Fruit fly (Drosophila melanogaster) whole organism, embryonic: ENCODE results near the gene Tm1.
A peak's percentile ranks its signal among the peaks of the same experiment; 100 is the strongest.

ENCODE experiments used
- Antp ChIP-seq: fragments of 200-800 bp; sonication (Bioruptor generic); optimal IDR thresholded peaks from 3 replicates; lab custom pipeline; 2016; ENCODE audit warnings: missing biosample characterization, missing genetic modification characterization
- B-H1 ChIP-seq: fragments of 200-800 bp; sonication (Bioruptor generic); IDR thresholded peaks from 3 replicates; pipeline ENCODE4 v1.3.6; 2022; ENCODE audit warnings: missing biosample characterization, missing genetic modification characterization
- BEAF-32 ChIP-seq: fragments of 200-800 bp; sonication (Bioruptor generic); optimal IDR thresholded peaks from 3 replicates; lab custom pipeline; 2017; ENCODE audit warnings: missing biosample characterization, missing genetic modification characterization, mild to moderate bottlenecking, moderate library complexity, missing genetic modification reagents
- CG10147 ChIP-seq: fragments of 200-800 bp; sonication (Bioruptor generic); optimal IDR thresholded peaks from 2 replicates; lab custom pipeline; 2019; ENCODE audit warnings: missing biosample characterization, mild to moderate bottlenecking, missing genetic modification characterization, moderate library complexity
- CG11456 ChIP-seq: fragments of 200-800 bp; sonication (Bioruptor generic); IDR thresholded peaks from 3 replicates; pipeline ENCODE4 v1.3.6; 2022; ENCODE audit warnings: missing biosample characterization, missing genetic modification characterization
- CG13296 ChIP-seq: fragments of 200-800 bp; sonication (Bioruptor generic); optimal IDR thresholded peaks from 3 replicates; lab custom pipeline; 2018; ENCODE audit warnings: missing biosample characterization, mild to moderate bottlenecking, missing genetic modification characterization
- CG13775 ChIP-seq: fragments of 200-800 bp; sonication (Bioruptor generic); optimal IDR thresholded peaks from 3 replicates; lab custom pipeline; 2017; ENCODE audit warnings: missing biosample characterization, mild to moderate bottlenecking, missing genetic modification characterization
- CG14710 ChIP-seq: fragments of 200-800 bp; sonication (Bioruptor generic); optimal IDR thresholded peaks from 3 replicates; lab custom pipeline; 2019; ENCODE audit warnings: missing biosample characterization, mild to moderate bottlenecking, missing genetic modification characterization, moderate library complexity
- CG2199 ChIP-seq: fragments of 200-800 bp; sonication (Bioruptor generic); IDR thresholded peaks from 3 replicates; pipeline ENCODE4 v1.3.6; 2022; ENCODE audit warnings: missing biosample characterization, missing genetic modification characterization
- CG30403 ChIP-seq: fragments of 200-800 bp; sonication (Bioruptor generic); optimal IDR thresholded peaks from 3 replicates; lab custom pipeline; 2016; ENCODE audit warnings: missing biosample characterization, missing genetic modification characterization
- CG31224 ChIP-seq: fragments of 200-800 bp; sonication (Bioruptor generic); IDR thresholded peaks from 2 replicates; pipeline ENCODE4 v1.3.6; 2022; ENCODE audit warnings: missing biosample characterization, missing genetic modification characterization
- CG31441 ChIP-seq: fragments of 200-800 bp; sonication (Bioruptor generic); IDR thresholded peaks from 2 replicates; pipeline ENCODE4 v1.3.6; 2022; ENCODE audit warnings: missing biosample characterization, missing genetic modification characterization
- CG33213 ChIP-seq: fragments of 200-800 bp; sonication (Bioruptor generic); optimal IDR thresholded peaks from 3 replicates; lab custom pipeline; 2016; ENCODE audit warnings: missing biosample characterization, missing genetic modification characterization
- CG3995 ChIP-seq: fragments of 200-800 bp; sonication (Bioruptor generic); optimal IDR thresholded peaks from 3 replicates; lab custom pipeline; 2016; ENCODE audit warnings: missing biosample characterization, missing genetic modification characterization
- CG4360 ChIP-seq: fragments of 200-800 bp; sonication (Bioruptor generic); IDR thresholded peaks from 2 replicates; pipeline ENCODE4 v1.3.6; 2022; ENCODE audit warnings: missing biosample characterization, missing genetic modification characterization
- CG4404 ChIP-seq: fragments of 200-800 bp; sonication (Bioruptor generic); IDR thresholded peaks from 2 replicates; pipeline ENCODE4 v1.3.6; 2022; ENCODE audit warnings: missing biosample characterization, missing genetic modification characterization
- CG4854 ChIP-seq: fragments of 200-800 bp; sonication (Bioruptor generic); optimal IDR thresholded peaks from 2 replicates; lab custom pipeline; 2016; ENCODE audit warnings: missing biosample characterization, missing genetic modification characterization, inconsistent platforms
- CG5245 ChIP-seq: fragments of 200-800 bp; sonication (Bioruptor generic); optimal IDR thresholded peaks from 3 replicates; lab custom pipeline; 2016; ENCODE audit warnings: missing biosample characterization, missing genetic modification characterization
- CG6683 ChIP-seq: fragments of 200-800 bp; sonication (Bioruptor generic); optimal IDR thresholded peaks from 2 replicates; lab custom pipeline; 2017; ENCODE audit warnings: missing biosample characterization, mild to moderate bottlenecking, missing genetic modification characterization, missing genetic modification reagents
- CG8924 ChIP-seq: fragments of 200-800 bp; optimal IDR thresholded peaks from 3 replicates; lab custom pipeline; 2019; ENCODE audit warnings: missing biosample characterization, mild to moderate bottlenecking, missing genetic modification characterization, moderate library complexity
- CTCF ChIP-seq: fragments of 200-800 bp; sonication (Bioruptor generic); optimal IDR thresholded peaks from 2 replicates; lab custom pipeline; 2017; ENCODE audit warnings: missing biosample characterization, mild to moderate bottlenecking, missing genetic modification characterization, moderate library complexity
- Doc3 ChIP-seq: fragments of 200-800 bp; sonication (Bioruptor generic); IDR thresholded peaks from 3 replicates; pipeline ENCODE4 v1.3.6; 2022; ENCODE audit warnings: missing biosample characterization, missing genetic modification characterization; ENCODE audit not compliant: partially characterized antibody
- Dref ChIP-seq: fragments of 200-800 bp; sonication (Bioruptor generic); IDR thresholded peaks from 2 replicates; pipeline ENCODE4 v1.3.6; 2022; ENCODE audit warnings: missing biosample characterization, missing genetic modification characterization
- Hand ChIP-seq: fragments of 200-800 bp; sonication (Bioruptor generic); optimal IDR thresholded peaks from 2 replicates; lab custom pipeline; 2017; ENCODE audit warnings: mild to moderate bottlenecking, missing biosample characterization, missing genetic modification reagents, missing genetic modification characterization
- Jarid2 ChIP-seq: fragments of 200-800 bp; sonication (Bioruptor generic); optimal IDR thresholded peaks from 3 replicates; lab custom pipeline; 2017; ENCODE audit warnings: mild to moderate bottlenecking, missing biosample characterization, missing genetic modification reagents, missing genetic modification characterization
- Lim3 ChIP-seq: fragments of 200-800 bp; sonication (Bioruptor generic); IDR thresholded peaks from 2 replicates; pipeline ENCODE4 v1.3.6; 2022; ENCODE audit warnings: missing biosample characterization, missing genetic modification characterization
- MTF-1 ChIP-seq: fragments of 200-800 bp; sonication (Bioruptor generic); optimal IDR thresholded peaks from 2 replicates; lab custom pipeline; 2018; ENCODE audit warnings: missing biosample characterization, mild to moderate bottlenecking, missing genetic modification characterization, borderline replicate concordance
- Max ChIP-seq: fragments of 200-800 bp; sonication (Bioruptor generic); optimal IDR thresholded peaks from 2 replicates; lab custom pipeline; 2016; ENCODE audit warnings: missing biosample characterization, mild to moderate bottlenecking, missing genetic modification characterization
- Meics ChIP-seq: fragments of 200-800 bp; sonication (Bioruptor generic); optimal IDR thresholded peaks from 2 replicates; lab custom pipeline; 2017; ENCODE audit warnings: missing biosample characterization, mild to moderate bottlenecking, missing genetic modification characterization
- NfI ChIP-seq: fragments of 200-800 bp; sonication (Bioruptor generic); optimal IDR thresholded peaks from 3 replicates; lab custom pipeline; 2018; ENCODE audit warnings: missing biosample characterization, mild to moderate bottlenecking, missing genetic modification characterization, moderate library complexity
- PHDP ChIP-seq: fragments of 200-800 bp; sonication (Bioruptor generic); optimal IDR thresholded peaks from 3 replicates; lab custom pipeline; 2018; ENCODE audit warnings: missing biosample characterization, mild to moderate bottlenecking, missing genetic modification characterization, moderate library complexity
- Poxn ChIP-seq: fragments of 200-800 bp; sonication (Bioruptor generic); IDR thresholded peaks from 2 replicates; pipeline ENCODE4 v1.3.6; 2022; ENCODE audit warnings: missing biosample characterization, missing genetic modification characterization
- ase ChIP-seq: fragments of 200-800 bp; sonication (Bioruptor generic); IDR thresholded peaks from 3 replicates; pipeline ENCODE4 v1.3.6; 2022; ENCODE audit warnings: missing biosample characterization, missing genetic modification characterization
- bsh ChIP-seq, 2 experiments: fragments of 200-800 bp; sonication (Bioruptor generic); optimal IDR thresholded peaks; 2 replicates each; lab custom pipeline; 2017 to 2018; ENCODE audit warnings: mild to moderate bottlenecking in 2 of 2, missing biosample characterization in 2 of 2, missing genetic modification characterization in 2 of 2, moderate library complexity in 1 of 2
- cad ChIP-seq: fragments of >200 bp; optimal IDR thresholded peaks from 2 replicates; lab custom pipeline; 2017; ENCODE audit warnings: missing biosample characterization, missing genetic modification characterization
- croc ChIP-seq: fragments of 200-800 bp; sonication (Bioruptor generic); conservative IDR thresholded peaks from 3 replicates; pipeline ENCODE4 v1.3.6; 2022; ENCODE audit warnings: missing biosample characterization, missing genetic modification characterization
- dati ChIP-seq: fragments of 200-800 bp; sonication (Bioruptor generic); IDR thresholded peaks from 2 replicates; pipeline ENCODE4 v1.3.6; 2022; ENCODE audit warnings: missing biosample characterization, missing genetic modification characterization
- emc ChIP-seq: fragments of 200-800 bp; sonication (Bioruptor generic); optimal IDR thresholded peaks from 2 replicates; lab custom pipeline; 2016; ENCODE audit warnings: missing biosample characterization, missing genetic modification characterization
- exex ChIP-seq: fragments of 200-800 bp; sonication (Bioruptor generic); optimal IDR thresholded peaks from 4 replicates; lab custom pipeline; 2018; ENCODE audit warnings: missing biosample characterization, mild to moderate bottlenecking, missing genetic modification characterization, moderate library complexity
- fd96Cb ChIP-seq: fragments of 200-800 bp; sonication (Bioruptor generic); optimal IDR thresholded peaks from 2 replicates; lab custom pipeline; 2018; ENCODE audit warnings: missing biosample characterization, mild to moderate bottlenecking, missing genetic modification characterization, moderate library complexity
- fru ChIP-seq: fragments of >200 bp; optimal IDR thresholded peaks from 2 replicates; lab custom pipeline; 2017
- fu2 ChIP-seq: fragments of 200-800 bp; sonication (Bioruptor generic); optimal IDR thresholded peaks from 2 replicates; lab custom pipeline; 2016; ENCODE audit warnings: missing biosample characterization, missing genetic modification characterization
- grau ChIP-seq: fragments of 200-800 bp; optimal IDR thresholded peaks from 3 replicates; lab custom pipeline; 2019; ENCODE audit warnings: missing biosample characterization, mild to moderate bottlenecking, missing genetic modification characterization, moderate library complexity
- ind ChIP-seq: fragments of 200-800 bp; sonication (Bioruptor generic); optimal IDR thresholded peaks from 3 replicates; lab custom pipeline; 2016; ENCODE audit warnings: missing biosample characterization, missing genetic modification characterization
- kay ChIP-seq: fragments of 200-800 bp; sonication (Bioruptor generic); optimal IDR thresholded peaks from 2 replicates; lab custom pipeline; 2016; ENCODE audit warnings: missing biosample characterization, missing genetic modification characterization
- kni ChIP-seq: fragments of 200-800 bp; sonication (Bioruptor generic); optimal IDR thresholded peaks from 3 replicates; lab custom pipeline; 2017; ENCODE audit warnings: mild to moderate bottlenecking, missing biosample characterization, missing genetic modification reagents, missing genetic modification characterization
- lmd ChIP-seq: fragments of 200-800 bp; sonication (Bioruptor generic); IDR thresholded peaks from 2 replicates; pipeline ENCODE4 v1.3.6; 2022; ENCODE audit warnings: missing biosample characterization, missing genetic modification characterization
- pho ChIP-seq: fragments of 200-800 bp; sonication (Bioruptor generic); optimal IDR thresholded peaks from 2 replicates; lab custom pipeline; 2016; ENCODE audit warnings: missing biosample characterization, missing genetic modification characterization
- sd ChIP-seq: fragments of 200-800 bp; sonication (Bioruptor generic); optimal IDR thresholded peaks from 3 replicates; lab custom pipeline; 2018; ENCODE audit warnings: missing biosample characterization, mild to moderate bottlenecking, missing genetic modification characterization, moderate library complexity
- sens ChIP-seq: fragments of 200-800 bp; sonication (Bioruptor generic); peaks from one replicate; lab custom pipeline; 2016; ENCODE audit warnings: missing biosample characterization, missing genetic modification characterization
- shn ChIP-seq: fragments of 200-800 bp; sonication (Bioruptor generic); optimal IDR thresholded peaks from 3 replicates; lab custom pipeline; 2016; ENCODE audit warnings: missing biosample characterization, missing genetic modification characterization
- vnd ChIP-seq: fragments of 200-800 bp; sonication (Bioruptor generic); IDR thresholded peaks from 3 replicates; pipeline ENCODE4 v1.3.6; 2022; ENCODE audit warnings: missing biosample characterization, missing genetic modification characterization; ENCODE audit not compliant: partially characterized antibody

The Tm1 gene

dm6 chr3R:15265406-15266040 is 12.5 kb upstream of the Tm1 start, which contains the start of gene ATPsynO (continued):
- TF ChIP-seq ase: no peak
- TF ChIP-seq PHDP (tag; lab: Kevin White, UChicago): peak; percentile 14
- TF ChIP-seq Hand: no peak
- no peak for TF ChIP-seq Poxn (GFP tag; lab: Robert Waterston, UW)
- peak; percentile 11 for TF ChIP-seq pho
- 0 out of 3 replicates have a peak, but pooled peaks have one; percentile 32 for TF ChIP-seq vnd (GFP tag; lab: Robert Waterston, UW)
- TF ChIP-seq grau (tag; lab: Kevin White, UChicago): peak; percentile 44
- TF ChIP-seq sens (GFP tag; lab: Kevin White, UChicago): peak; percentile 98
- TF ChIP-seq Max: peak; percentile 8
- no peak for TF ChIP-seq MTF-1 (GFP tag; lab: Kevin White, UChicago)
- no peak for TF ChIP-seq lmd (GFP tag; lab: Robert Waterston, UW)
- peak; percentile 18 for TF ChIP-seq CG8924
- no peak for TF ChIP-seq CG4360
- TF ChIP-seq bsh (GFP tag; optimal IDR thresholded peaks at IDR 0.05; lab: Kevin White, UChicago): no peak
- TF ChIP-seq CG10147 (GFP tag; lab: Kevin White, UChicago): no peak
- TF ChIP-seq emc: no peak
- TF ChIP-seq CG14710 (tag; lab: Kevin White, UChicago): peak; percentile 53
- no peak for TF ChIP-seq CG2199
- no peak for TF ChIP-seq croc (GFP tag; lab: Robert Waterston, UW)
- TF ChIP-seq CG13296 (GFP tag; lab: Kevin White, UChicago): peak; percentile 26
- no peak for TF ChIP-seq kay (GFP tag; lab: Kevin White, UChicago)
- TF ChIP-seq CG13775 (GFP tag; lab: Kevin White, UChicago): no peak
- TF ChIP-seq CG4854 (GFP tag; lab: Kevin White, UChicago): no peak
- no peak for TF ChIP-seq shn
- no peak; the same call in 1 of the 2 replicates for TF ChIP-seq CG31441 (GFP tag; lab: Robert Waterston, UW)
- TF ChIP-seq CG31224 (GFP tag; lab: Robert Waterston, UW): no peak
- TF ChIP-seq BEAF-32 (GFP tag; lab: Kevin White, UChicago): peak; percentile 57
- TF ChIP-seq CG5245 (GFP tag; lab: Kevin White, UChicago): no peak
- no peak for TF ChIP-seq fu2
- no peak for TF ChIP-seq exex
- TF ChIP-seq Dref (GFP tag; lab: Robert Waterston, UW): peak; percentile 85
- no peak for TF ChIP-seq kni (GFP tag; lab: Kevin White, UChicago)
- no peak for TF ChIP-seq cad (GFP tag; lab: Kevin White, UChicago)
- TF ChIP-seq CG30403: peak; percentile 17
- no peak for TF ChIP-seq ind (GFP tag; lab: Kevin White, UChicago)
- no peak for TF ChIP-seq Doc3 (GFP tag; lab: Robert Waterston, UW)
- no peak for TF ChIP-seq Jarid2 (GFP tag; lab: Kevin White, UChicago)
- no peak for TF ChIP-seq CTCF
- no peak for TF ChIP-seq CG11456
- no peak for TF ChIP-seq fru
- TF ChIP-seq CG3995 (GFP tag; lab: Kevin White, UChicago): no peak
- no peak for TF ChIP-seq CG6683
- TF ChIP-seq B-H1 (GFP tag; lab: Robert Waterston, UW): no peak
- peak; percentile 29 for TF ChIP-seq NfI (GFP tag; lab: Kevin White, UChicago)
- TF ChIP-seq Antp (GFP tag; lab: Kevin White, UChicago): no peak
- TF ChIP-seq CG4404 (GFP tag; lab: Robert Waterston, UW): no peak
- TF ChIP-seq dati (GFP tag; lab: Robert Waterston, UW): no peak
- TF ChIP-seq sd: no peak
- TF ChIP-seq Meics (GFP tag; lab: Kevin White, UChicago): no peak
- TF ChIP-seq Lim3 (GFP tag; lab: Robert Waterston, UW): no peak
- TF ChIP-seq CG33213 (GFP tag; lab: Kevin White, UChicago): peak; percentile 35
- TF ChIP-seq fd96Cb (tag; lab: Kevin White, UChicago): no peak
